Worm (Caenorhabditis elegans) whole organism, L4 larva: ENCODE results near the gene F22B5.4.
A peak's percentile ranks its signal among the peaks of the same experiment; 100 is the strongest.

Experiments
- F10B5.3 ChIP-seq: sonication (generic microtip); optimal IDR thresholded peaks from 2 replicates; lab custom pipeline; 2016; ENCODE audit warnings: mild to moderate bottlenecking, missing genetic modification characterization, missing compliant biosample characterization
- F49E8.2 ChIP-seq: sonication (generic microtip); optimal IDR thresholded peaks from 2 replicates; lab custom pipeline; 2016; ENCODE audit warnings: missing compliant biosample characterization, mild to moderate bottlenecking, missing genetic modification characterization, borderline replicate concordance
- R02D3.7 ChIP-seq: fragments of 150-350 bp; sonication (generic microtip); optimal IDR thresholded peaks from 3 replicates; lab custom pipeline; 2014; ENCODE audit warnings: missing biosample characterization, missing genetic modification characterization
- Y75B8A.6 ChIP-seq: fragments of 200-800 bp; sonication (Bioruptor generic); IDR thresholded peaks from 2 replicates; pipeline ENCODE4 v1.3.6; 2022; ENCODE audit warnings: missing genetic modification reagents, missing genetic modification characterization, missing compliant biosample characterization
- aha-1 ChIP-seq: fragments of 150-350 bp; peaks from one replicate; lab custom pipeline; 2014; ENCODE audit warnings: missing biosample characterization, missing genetic modification characterization
- aly-2 ChIP-seq: sonication (generic microtip); optimal IDR thresholded peaks from 2 replicates; lab custom pipeline; 2018; ENCODE audit warnings: missing biosample characterization, missing genetic modification characterization
- ama-1 ChIP-seq: fragments of 150-350 bp; optimal IDR thresholded peaks from 2 replicates; lab custom pipeline; 2014; ENCODE audit warnings: inconsistent platforms, mixed read lengths
- arid-1 ChIP-seq: fragments of 200-800 bp; sonication (Bioruptor generic); conservative IDR thresholded peaks from 2 replicates; pipeline ENCODE4 v1.3.6; 2022; ENCODE audit warnings: missing genetic modification reagents, missing genetic modification characterization, missing compliant biosample characterization
- ceh-62 ChIP-seq: sonication (generic microtip); optimal IDR thresholded peaks from 2 replicates; lab custom pipeline; 2017; ENCODE audit warnings: missing biosample characterization, missing genetic modification characterization
- ceh-82 ChIP-seq: sonication (generic microtip); optimal IDR thresholded peaks from 2 replicates; lab custom pipeline; 2017; ENCODE audit warnings: missing biosample characterization, missing genetic modification characterization
- cey-2 ChIP-seq: sonication (generic microtip); optimal IDR thresholded peaks from 3 replicates; lab custom pipeline; 2017; ENCODE audit warnings: missing genetic modification characterization, mild to moderate bottlenecking, missing compliant biosample characterization, antibody characterized with exemption, borderline replicate concordance; ENCODE audit not compliant: insufficient read depth
- daf-19 ChIP-seq: fragments of 200-800 bp; sonication (Bioruptor generic); conservative IDR thresholded peaks from 2 replicates; pipeline ENCODE4 v1.3.6; 2022; ENCODE audit warnings: missing genetic modification characterization, missing compliant biosample characterization
- daf-8 ChIP-seq: fragments of 200-800 bp; sonication (Bioruptor generic); IDR thresholded peaks from 2 replicates; pipeline ENCODE4 v1.3.6; 2022; ENCODE audit warnings: missing genetic modification characterization, missing compliant biosample characterization
- dmd-6 ChIP-seq: fragments of 200-800 bp; sonication (Bioruptor generic); IDR thresholded peaks from 2 replicates; pipeline ENCODE4 v1.3.6; 2022; ENCODE audit warnings: missing genetic modification reagents, missing genetic modification characterization, missing compliant biosample characterization
- dmd-9 ChIP-seq: fragments of 200-800 bp; sonication (Bioruptor generic); IDR thresholded peaks from 2 replicates; pipeline ENCODE4 v1.3.6; 2022; ENCODE audit warnings: missing genetic modification reagents, missing genetic modification characterization, missing compliant biosample characterization
- duxl-1 ChIP-seq: sonication (generic microtip); optimal IDR thresholded peaks from 2 replicates; lab custom pipeline; 2016; ENCODE audit warnings: mild to moderate bottlenecking, missing genetic modification characterization, moderate library complexity, missing compliant biosample characterization; ENCODE audit not compliant: poor library complexity
- egl-27 ChIP-seq: sonication (generic microtip); optimal IDR thresholded peaks from 3 replicates; lab custom pipeline; 2017; ENCODE audit warnings: missing biosample characterization, missing genetic modification reagents, missing genetic modification characterization
- egl-43 ChIP-seq: fragments of 200-800 bp; sonication (Bioruptor generic); IDR thresholded peaks from 2 replicates; pipeline ENCODE4 v1.3.6; 2022; ENCODE audit warnings: missing genetic modification reagents, missing genetic modification characterization, missing compliant biosample characterization
- fos-1 ChIP-seq: fragments of 150-350 bp; optimal IDR thresholded peaks from 2 replicates; lab custom pipeline; 2014; ENCODE audit warnings: missing biosample characterization, missing genetic modification characterization
- hif-1 ChIP-seq, 2 experiments: sonication (generic microtip); optimal IDR thresholded peaks; 2 replicates each; lab custom pipeline; 2016 to 2017; ENCODE audit warnings: missing compliant biosample characterization in 2 of 2, missing genetic modification characterization in 2 of 2, missing genetic modification reagents in 2 of 2, missing genotype in 2 of 2, mild to moderate bottlenecking in 1 of 2
- hlh-11 ChIP-seq: fragments of 200-800 bp; sonication (Bioruptor generic); optimal IDR thresholded peaks from 2 replicates; lab custom pipeline; 2018; ENCODE audit warnings: mild to moderate bottlenecking, missing genetic modification characterization, missing compliant biosample characterization
- hlh-30 ChIP-seq: sonication (generic microtip); optimal IDR thresholded peaks from 2 replicates; lab custom pipeline; 2017; ENCODE audit warnings: antibody characterized with exemption, mild to moderate bottlenecking, missing genetic modification characterization, missing compliant biosample characterization; ENCODE audit not compliant: insufficient read depth
- lim-7 ChIP-seq: fragments of 200-800 bp; sonication (Bioruptor generic); IDR thresholded peaks from 2 replicates; pipeline ENCODE4 v1.3.6; 2022; ENCODE audit warnings: missing genetic modification characterization, missing compliant biosample characterization
- lin-13 ChIP-seq: fragments of 150-350 bp; optimal IDR thresholded peaks from 2 replicates; lab custom pipeline; 2014; ENCODE audit warnings: missing biosample characterization, missing genetic modification reagents, missing genetic modification characterization
- lin-29 ChIP-seq: fragments of 200-800 bp; sonication (Bioruptor generic); IDR thresholded peaks from 2 replicates; pipeline ENCODE4 v1.3.6; 2022; ENCODE audit warnings: missing genetic modification reagents, missing genetic modification characterization, missing compliant biosample characterization
- lin-39 ChIP-seq: fragments of 150-350 bp; optimal IDR thresholded peaks from 2 replicates; lab custom pipeline; 2014; ENCODE audit warnings: missing biosample characterization, missing genetic modification reagents, missing genetic modification characterization
- lir-3 ChIP-seq: sonication (generic microtip); optimal IDR thresholded peaks from 2 replicates; lab custom pipeline; 2016; ENCODE audit warnings: mild to moderate bottlenecking, missing genetic modification characterization, missing compliant biosample characterization
- lsy-2 ChIP-seq, 2 experiments: fragments of 150-350 bp in 1 of 2; sonication (generic microtip) in 1 of 2; optimal IDR thresholded peaks; 2 replicates each; lab custom pipeline; 2014 to 2017; ENCODE audit warnings: missing biosample characterization in 2 of 2, missing genetic modification characterization in 2 of 2
- madf-9 ChIP-seq: fragments of 200-800 bp; sonication (Bioruptor generic); conservative IDR thresholded peaks from 2 replicates; pipeline ENCODE4 v1.3.6; 2022; ENCODE audit warnings: missing genetic modification reagents, missing genetic modification characterization, missing compliant biosample characterization
- mdl-1 ChIP-seq, 2 experiments: fragments of 150-350 bp in 1 of 2; sonication (generic microtip) in 1 of 2; optimal IDR thresholded peaks; 2 replicates each; lab custom pipeline; 2014 to 2017; ENCODE audit warnings: missing biosample characterization in 2 of 2, missing genetic modification characterization in 2 of 2
- mep-1 ChIP-seq: fragments of 150-350 bp; sonication (generic microtip); optimal IDR thresholded peaks from 3 replicates; lab custom pipeline; 2014; ENCODE audit warnings: missing biosample characterization, missing genetic modification characterization
- mxl-2 ChIP-seq: fragments of 200-800 bp; sonication (Bioruptor generic); conservative IDR thresholded peaks from 2 replicates; pipeline ENCODE4 v1.3.6; 2022; ENCODE audit warnings: missing genetic modification reagents, missing genetic modification characterization, missing compliant biosample characterization
- nhr-10 ChIP-seq: fragments of 150-350 bp; optimal IDR thresholded peaks from 2 replicates; lab custom pipeline; 2014; ENCODE audit warnings: missing biosample characterization, missing genetic modification characterization
- nhr-25 ChIP-seq: sonication (generic microtip); optimal IDR thresholded peaks from 2 replicates; lab custom pipeline; 2017; ENCODE audit warnings: missing genetic modification characterization, mild to moderate bottlenecking, missing compliant biosample characterization, antibody characterized with exemption, moderate library complexity, borderline replicate concordance; ENCODE audit not compliant: insufficient read depth
- nhr-28 ChIP-seq: fragments of 150-350 bp; optimal IDR thresholded peaks from 2 replicates; lab custom pipeline; 2014; ENCODE audit warnings: missing biosample characterization, missing genetic modification characterization
- nhr-76 ChIP-seq: fragments of 150-350 bp; optimal IDR thresholded peaks from 2 replicates; lab custom pipeline; 2014; ENCODE audit warnings: missing biosample characterization, missing genetic modification characterization
- pqm-1 ChIP-seq: sonication (generic microtip); optimal IDR thresholded peaks from 2 replicates; lab custom pipeline; 2017; ENCODE audit warnings: missing biosample characterization, missing genetic modification characterization
- saeg-2 ChIP-seq: fragments of 200-800 bp; sonication (Bioruptor generic); IDR thresholded peaks from 2 replicates; pipeline ENCODE4 v1.3.6; 2022; ENCODE audit warnings: missing genetic modification reagents, missing genetic modification characterization, missing compliant biosample characterization
- set-16 ChIP-seq: fragments of 200-800 bp; sonication (Bioruptor generic); IDR thresholded peaks from 2 replicates; pipeline ENCODE4 v1.3.6; 2022; ENCODE audit warnings: missing genetic modification reagents, missing genetic modification characterization, missing compliant biosample characterization
- tag-97 ChIP-seq: fragments of 200-800 bp; sonication (Bioruptor generic); IDR thresholded peaks from 2 replicates; pipeline ENCODE4 v1.3.6; 2022; ENCODE audit warnings: missing genetic modification characterization, missing compliant biosample characterization
- unc-62 ChIP-seq, 3 experiments: fragments of 150-350 bp in 1 of 3; sonication (generic microtip); optimal IDR thresholded peaks in 2 of 3; peaks in 1 of 3; 1 replicate in 1 of 3; 2 replicates in 2 of 3; lab custom pipeline; 2014 to 2017; ENCODE audit warnings: missing biosample characterization in 3 of 3, missing genetic modification characterization in 3 of 3, missing genetic modification reagents in 3 of 3, missing genotype in 1 of 3
- zag-1 ChIP-seq: fragments of 150-350 bp; optimal IDR thresholded peaks from 2 replicates; lab custom pipeline; 2014; ENCODE audit warnings: missing biosample characterization, missing genetic modification characterization
- zfp-3 ChIP-seq: fragments of 200-800 bp; sonication (Bioruptor generic); conservative IDR thresholded peaks from 2 replicates; pipeline ENCODE4 v1.3.6; 2022; ENCODE audit warnings: missing genetic modification reagents, missing genetic modification characterization, missing compliant biosample characterization

F22B5.4 gene

DNA sequence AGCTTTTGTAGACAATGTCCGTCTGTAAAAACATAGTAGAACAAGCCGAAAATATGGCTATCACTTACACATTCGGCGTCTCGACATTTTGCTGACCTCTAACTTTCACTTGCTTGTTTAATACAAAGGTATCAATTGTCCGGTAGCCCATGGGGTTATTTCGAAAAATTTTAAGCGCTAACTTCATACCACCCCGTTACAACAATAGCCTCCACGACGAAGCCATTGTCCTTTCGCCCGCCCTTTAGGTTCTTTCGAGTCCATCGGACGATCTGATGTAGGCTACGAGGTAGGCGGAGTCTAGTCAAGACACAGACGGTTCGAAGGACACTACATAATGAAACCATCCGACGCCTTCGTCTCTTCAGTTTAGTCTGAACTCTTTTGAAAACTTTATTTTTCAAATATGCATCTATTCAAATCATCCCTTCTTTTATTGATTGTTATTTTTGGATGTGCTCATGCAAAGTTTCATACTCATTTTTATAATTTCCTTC, 10.7 kb upstream of the F22B5.4 start, which contains the start of gene lips-10:
TSS of gene lips-10 (plus strand) at position 378 of the 497 bp plus-strand sequence.
- TF ChIP-seq nhr-28 (tag; lab: Kevin White, UChicago) (peak; percentile 91), unc-62 (GFP tag; optimal IDR thresholded peaks at IDR 0.05 in 1 of 2; lab: Kevin White, UChicago) (peak in 1 of 2 experiments; percentile 13), unc-62 (tag; optimal IDR thresholded peaks at IDR 0.05; lab: Kevin White, UChicago) (no peak), F10B5.3 (no peak)

- TF ChIP-seq pqm-1 (tag; lab: Kevin White, UChicago), result no peak
- TF ChIP-seq nhr-28 (tag; lab: Kevin White, UChicago), result peak; percentile 77
- TF ChIP-seq hlh-11, result peak; percentile 11
- TF ChIP-seq arid-1, result no peak
- no peak for TF ChIP-seq nhr-76 (tag; lab: Kevin White, UChicago)
- no peak for TF ChIP-seq egl-27 (tag; lab: Kevin White, UChicago)
- no peak for TF ChIP-seq hif-1 (tag; optimal IDR thresholded peaks at IDR 0.05; lab: Kevin White, UChicago)
- no peak for TF ChIP-seq madf-9 (GFP tag; lab: Robert Waterston, UW)
- TF ChIP-seq tag-97 (GFP tag; lab: Robert Waterston, UW), result no peak
- no peak for TF ChIP-seq zfp-3 (GFP tag; lab: Robert Waterston, UW)
- TF ChIP-seq dmd-6 (GFP tag; lab: Robert Waterston, UW), result peak; percentile 48; the same call in 1 of the 2 replicates
- no peak for TF ChIP-seq zag-1 (tag; lab: Kevin White, UChicago)
- TF ChIP-seq saeg-2 (GFP tag; lab: Robert Waterston, UW), result no peak
- no peak for TF ChIP-seq dmd-9 (GFP tag; lab: Robert Waterston, UW)
- TF ChIP-seq aly-2 (tag; lab: Kevin White, UChicago), result no peak
- TF ChIP-seq daf-8 (GFP tag; lab: Robert Waterston, UW), result no peak
- no peak for TF ChIP-seq daf-19
- no peak for TF ChIP-seq cey-2 (tag; lab: Kevin White, UChicago)
- no peak for TF ChIP-seq mxl-2
- peak in 1 of 2 experiments; percentile 35 for TF ChIP-seq mdl-1 (tag; optimal IDR thresholded peaks at IDR 0.05; lab: Kevin White, UChicago)
- no peak for TF ChIP-seq lim-7 (GFP tag; lab: Robert Waterston, UW)
- peak; percentile 51 for TF ChIP-seq hlh-30 (tag; lab: Kevin White, UChicago)
Measured at ce11 chrII:8440097-8440496, 9.4 kb upstream of the F22B5.4 start.

DNA sequence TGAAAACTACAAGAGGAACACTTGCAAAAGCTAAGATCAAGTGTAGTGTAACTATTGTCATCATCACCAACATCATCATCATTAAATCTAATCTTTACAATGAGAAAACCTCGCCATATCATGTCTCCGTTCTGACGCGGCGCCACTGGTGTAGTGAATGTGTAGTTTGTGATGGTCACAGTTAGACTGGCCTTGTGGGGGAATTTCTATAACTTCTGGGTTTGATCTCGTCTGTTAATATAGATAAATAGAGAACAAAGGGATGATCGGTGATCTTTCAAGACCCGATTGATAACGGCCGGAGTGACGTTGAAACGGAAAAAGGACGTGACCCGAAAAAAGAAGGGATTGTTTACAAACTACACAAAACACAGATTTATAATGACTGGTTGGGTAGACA, 8.7 kb upstream of the F22B5.4 start:
- peak; percentile 34 for TF ChIP-seq nhr-25 (tag; lab: Kevin White, UChicago)
- no peak for TF ChIP-seq lim-7 (GFP tag; lab: Robert Waterston, UW)
- peak; percentile 97 for TF ChIP-seq nhr-28 (tag; lab: Kevin White, UChicago)
- peak; percentile 61 for TF ChIP-seq hlh-11
- TF ChIP-seq lin-39, result no peak
- TF ChIP-seq madf-9 (GFP tag; lab: Robert Waterston, UW), result no peak
- TF ChIP-seq mep-1, result peak; percentile 37
- peak; percentile 51 for TF ChIP-seq nhr-10 (tag; lab: Kevin White, UChicago)
- no peak for TF ChIP-seq ama-1 (lab: Kevin White, UChicago)
- no peak for TF ChIP-seq lin-13
- peak; percentile 57 for TF ChIP-seq cey-2 (tag; lab: Kevin White, UChicago)
- no peak for TF ChIP-seq mxl-2
- no peak for TF ChIP-seq F49E8.2 (tag; lab: Kevin White, UChicago)
- no peak for TF ChIP-seq lin-29
- TF ChIP-seq lir-3 (tag; lab: Kevin White, UChicago), result no peak
- TF ChIP-seq lsy-2 (tag; optimal IDR thresholded peaks at IDR 0.05; lab: Kevin White, UChicago), result peak in 1 of 2 experiments; percentile 9
- no peak for TF ChIP-seq fos-1 (tag; lab: Kevin White, UChicago)
- TF ChIP-seq hlh-30 (tag; lab: Kevin White, UChicago), result peak; percentile 47
- TF ChIP-seq duxl-1, result no peak
- TF ChIP-seq aha-1 (tag; lab: Kevin White, UChicago), result peak; percentile 5
- TF ChIP-seq tag-97 (GFP tag; lab: Robert Waterston, UW), result no peak
- no peak for TF ChIP-seq R02D3.7 (tag; lab: Kevin White, UChicago)
- TF ChIP-seq ceh-62 (tag; lab: Kevin White, UChicago), result no peak
- TF ChIP-seq unc-62 (GFP tag; optimal IDR thresholded peaks at IDR 0.05 in 1 of 2; lab: Kevin White, UChicago), result no peak
- no peak for TF ChIP-seq unc-62 (tag; optimal IDR thresholded peaks at IDR 0.05; lab: Kevin White, UChicago)
- TF ChIP-seq mdl-1 (tag; optimal IDR thresholded peaks at IDR 0.05; lab: Kevin White, UChicago), result peak in 1 of 2 experiments; percentile 67
- no peak for TF ChIP-seq hif-1 (tag; optimal IDR thresholded peaks at IDR 0.05; lab: Kevin White, UChicago)
- TF ChIP-seq egl-43 (GFP tag; lab: Robert Waterston, UW), result no peak
- TF ChIP-seq set-16, result no peak
- TF ChIP-seq Y75B8A.6 (GFP tag; lab: Robert Waterston, UW), result no peak
- no peak for TF ChIP-seq ceh-82 (tag; lab: Kevin White, UChicago)
- TF ChIP-seq aly-2 (tag; lab: Kevin White, UChicago), result no peak
